Worm (Caenorhabditis elegans) whole organism, L3 larva: ENCODE results near the gene F10D7.5.

ENCODE experiments used
- R02D3.7 ChIP-seq: fragments of 150-350 bp; optimal IDR thresholded peaks from 2 replicates; lab custom pipeline; 2014; ENCODE audit warnings: missing biosample characterization, missing genetic modification characterization
- ZK546.5 ChIP-seq: sonication (generic microtip); optimal IDR thresholded peaks from 2 replicates; lab custom pipeline; 2017; ENCODE audit warnings: missing biosample characterization, missing genetic modification characterization
- aly-2 ChIP-seq: fragments of 150-350 bp; optimal IDR thresholded peaks from 2 replicates; lab custom pipeline; 2014; ENCODE audit warnings: missing biosample characterization, missing genetic modification characterization
- ceh-16 ChIP-seq: sonication (generic microtip); optimal IDR thresholded peaks from 2 replicates; lab custom pipeline; 2017; ENCODE audit warnings: missing biosample characterization, missing genetic modification characterization
- ceh-82 ChIP-seq: fragments of 150-350 bp; optimal IDR thresholded peaks from 2 replicates; lab custom pipeline; 2014; ENCODE audit warnings: missing biosample characterization, missing genetic modification characterization
- ceh-9 ChIP-seq: sonication (generic microtip); optimal IDR thresholded peaks from 2 replicates; lab custom pipeline; 2018; ENCODE audit warnings: missing biosample characterization, missing genetic modification characterization
- daf-12 ChIP-seq: fragments of 150-350 bp; optimal IDR thresholded peaks from 2 replicates; lab custom pipeline; 2014; ENCODE audit warnings: missing biosample characterization, missing genetic modification reagents, missing genetic modification characterization
- egl-27 ChIP-seq: sonication (generic microtip); optimal IDR thresholded peaks from 4 replicates; lab custom pipeline; 2017; ENCODE audit warnings: missing biosample characterization, missing genetic modification reagents, missing genetic modification characterization
- elt-2 ChIP-seq: sonication (generic microtip); optimal IDR thresholded peaks from 2 replicates; lab custom pipeline; 2016; ENCODE audit warnings: missing genetic modification reagents, mild to moderate bottlenecking, missing genetic modification characterization, missing compliant biosample characterization
- eor-1 ChIP-seq, 2 experiments: fragments of 150-350 bp; optimal IDR thresholded peaks; 2 replicates each; lab custom pipeline; 2014 to 2018; ENCODE audit warnings: missing biosample characterization in 2 of 2, missing genetic modification characterization in 2 of 2
- fkh-10 ChIP-seq: sonication (generic microtip); optimal IDR thresholded peaks from 2 replicates; lab custom pipeline; 2017; ENCODE audit warnings: missing biosample characterization, missing genetic modification reagents, missing genetic modification characterization
- fos-1 ChIP-seq: fragments of 150-350 bp; optimal IDR thresholded peaks from 2 replicates; lab custom pipeline; 2014; ENCODE audit warnings: missing biosample characterization, missing genetic modification characterization
- hmg-11 ChIP-seq: sonication (generic microtip); optimal IDR thresholded peaks from 2 replicates; lab custom pipeline; 2016; ENCODE audit warnings: missing genetic modification characterization, missing compliant biosample characterization
- lsy-12 ChIP-seq: sonication (generic microtip); optimal IDR thresholded peaks from 2 replicates; lab custom pipeline; 2016; ENCODE audit warnings: mild to moderate bottlenecking, missing genetic modification characterization, missing compliant biosample characterization
- mdl-1 ChIP-seq: fragments of 150-350 bp; optimal IDR thresholded peaks from 2 replicates; lab custom pipeline; 2014; ENCODE audit warnings: missing biosample characterization, missing genetic modification characterization
- mml-1 ChIP-seq: fragments of 150-350 bp; sonication (generic microtip); optimal IDR thresholded peaks from 3 replicates; lab custom pipeline; 2014; ENCODE audit warnings: missing biosample characterization, missing genetic modification characterization
- nfya-1 ChIP-seq: sonication (generic microtip); optimal IDR thresholded peaks from 2 replicates; lab custom pipeline; 2017; ENCODE audit warnings: missing genetic modification characterization, mild to moderate bottlenecking, missing compliant biosample characterization, antibody characterized with exemption, moderate library complexity; ENCODE audit not compliant: insufficient read depth
- nhr-11 ChIP-seq: fragments of 150-350 bp; optimal IDR thresholded peaks from 2 replicates; lab custom pipeline; 2014; ENCODE audit warnings: missing biosample characterization, missing genetic modification characterization
- nhr-12 ChIP-seq: fragments of 150-350 bp; optimal IDR thresholded peaks from 2 replicates; lab custom pipeline; 2014; ENCODE audit warnings: missing biosample characterization, missing genetic modification characterization
- nhr-23 ChIP-seq: fragments of 150-350 bp; optimal IDR thresholded peaks from 2 replicates; lab custom pipeline; 2014; ENCODE audit warnings: missing biosample characterization, missing genetic modification reagents, missing genetic modification characterization
- nhr-25 ChIP-seq: sonication (generic microtip); optimal IDR thresholded peaks from 2 replicates; lab custom pipeline; 2017; ENCODE audit warnings: missing biosample characterization, missing genetic modification characterization
- nhr-28 ChIP-seq: fragments of 150-350 bp; optimal IDR thresholded peaks from 2 replicates; lab custom pipeline; 2014; ENCODE audit warnings: missing biosample characterization, missing genetic modification characterization
- nhr-43 ChIP-seq: sonication (generic microtip); optimal IDR thresholded peaks from 2 replicates; lab custom pipeline; 2016; ENCODE audit warnings: mild to moderate bottlenecking, missing genetic modification characterization, missing compliant biosample characterization; ENCODE audit not compliant: poor library complexity, severe bottlenecking
- nhr-76 ChIP-seq: fragments of 150-350 bp; sonication (generic microtip); optimal IDR thresholded peaks from 5 replicates; lab custom pipeline; 2014; ENCODE audit warnings: missing biosample characterization, missing genetic modification characterization
- nhr-77 ChIP-seq: fragments of 150-350 bp; optimal IDR thresholded peaks from 2 replicates; lab custom pipeline; 2014; ENCODE audit warnings: missing biosample characterization, missing genetic modification characterization
- pha-4 ChIP-seq: fragments of 150-350 bp; optimal IDR thresholded peaks from 2 replicates; lab custom pipeline; 2014; ENCODE audit warnings: missing biosample characterization, missing genetic modification reagents, missing genetic modification characterization
- pqm-1 ChIP-seq: fragments of 150-350 bp; optimal IDR thresholded peaks from 2 replicates; lab custom pipeline; 2017; ENCODE audit warnings: missing biosample characterization, missing genetic modification characterization, inconsistent platforms
- skn-1 ChIP-seq: fragments of 150-350 bp; optimal IDR thresholded peaks from 2 replicates; lab custom pipeline; 2014; ENCODE audit warnings: missing biosample characterization, missing genetic modification characterization
- snpc-4 ChIP-seq: fragments of 150-350 bp; optimal IDR thresholded peaks from 2 replicates; lab custom pipeline; 2014; ENCODE audit warnings: missing biosample characterization, missing genetic modification characterization
- zag-1 ChIP-seq: fragments of 150-350 bp; optimal IDR thresholded peaks from 2 replicates; lab custom pipeline; 2014; ENCODE audit warnings: missing biosample characterization, missing genetic modification characterization
- ztf-4 ChIP-seq: fragments of 150-350 bp; optimal IDR thresholded peaks from 2 replicates; lab custom pipeline; 2014; ENCODE audit warnings: missing biosample characterization, missing genetic modification characterization

The F10D7.5 gene

ce11 chrX:17419813-17420584, 28.6 kb upstream of the F10D7.5 start (continued):
- TF ChIP-seq mdl-1 (tag; lab: Kevin White, UChicago) (no peak), mml-1 (tag; lab: Kevin White, UChicago) (no peak), nhr-11 (tag; lab: Kevin White, UChicago) (no peak), aly-2 (no peak), egl-27 (tag; lab: Kevin White, UChicago) (no peak), ceh-82 (tag; lab: Kevin White, UChicago) (no peak)

- TF ChIP-seq nfya-1 (tag; lab: Kevin White, UChicago) (no peak), nhr-25 (tag; lab: Kevin White, UChicago) (peak; percentile 2)
Observed at ce11 chrX:17417505-17418004, 26.1 kb upstream of the F10D7.5 start.

DNA sequence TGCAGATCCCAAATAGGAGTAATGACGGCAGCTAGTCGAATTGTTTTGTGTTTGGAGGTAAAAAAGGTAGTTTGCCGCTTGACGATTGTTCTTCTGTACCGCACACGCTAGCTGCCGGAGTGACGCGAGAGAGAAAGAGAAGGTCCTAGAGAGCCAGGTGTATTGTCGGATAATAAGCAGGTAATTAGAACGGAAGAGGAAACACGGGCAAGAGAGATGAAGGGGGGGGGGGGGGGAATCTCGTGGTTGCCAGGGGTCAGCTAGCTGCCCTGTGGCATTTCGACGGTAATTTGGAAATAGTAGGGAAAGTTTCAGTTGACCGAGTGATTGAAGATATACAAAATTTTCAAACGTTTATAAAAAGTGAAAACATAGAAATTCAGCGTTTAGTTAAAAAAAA, 22.5 kb upstream of the F10D7.5 start, which contains the start of gene crb-1:
Gene crb-1 (minus strand): TSS at position 147 of the 400 bp plus-strand sequence.
- TF ChIP-seq nhr-76 (no peak), nfya-1 (tag; lab: Kevin White, UChicago) (no peak), mml-1 (tag; lab: Kevin White, UChicago) (no peak), R02D3.7 (tag; lab: Kevin White, UChicago) (no peak), pqm-1 (tag; lab: Kevin White, UChicago) (no peak), pha-4 (no peak), hmg-11 (tag; lab: Kevin White, UChicago) (no peak), ceh-9 (tag; lab: Kevin White, UChicago) (no peak), elt-2 (no peak), ZK546.5 (tag; lab: Kevin White, UChicago) (no peak), ceh-16 (tag; lab: Kevin White, UChicago) (no peak), nhr-28 (tag; lab: Kevin White, UChicago) (no peak), fos-1 (tag; lab: Kevin White, UChicago) (no peak), snpc-4 (tag; lab: Kevin White, UChicago) (no peak)
- TF ChIP-seq, all 47 proteins: peak for 0

DNA sequence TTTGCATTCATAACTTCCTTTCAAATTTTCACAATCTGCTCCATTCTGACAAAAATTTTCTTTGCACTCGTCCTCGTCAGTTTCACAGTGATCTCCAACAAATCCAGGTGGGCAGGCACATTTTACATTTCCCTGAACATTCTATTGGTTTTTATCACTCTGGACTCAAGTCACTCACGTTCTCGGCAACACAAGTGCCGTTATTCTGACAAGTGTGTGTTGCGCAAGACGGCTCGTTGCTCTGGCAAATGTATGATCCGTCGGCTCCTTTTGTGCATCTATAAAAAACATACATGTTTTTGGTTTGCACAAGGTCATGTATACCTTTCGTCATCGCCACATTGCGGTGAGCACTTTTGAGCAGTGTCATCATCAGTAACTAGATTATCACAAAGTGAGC, 21.2 kb upstream of the F10D7.5 start:
- no peak for TF ChIP-seq ceh-82 (tag; lab: Kevin White, UChicago)
- TF ChIP-seq nhr-11 (tag; lab: Kevin White, UChicago) = no peak
- no peak for TF ChIP-seq pha-4
- no peak for TF ChIP-seq eor-1 (tag; optimal IDR thresholded peaks at IDR 0.05; lab: Kevin White, UChicago)
- TF ChIP-seq nhr-43 (tag; lab: Kevin White, UChicago) = no peak
- no peak for TF ChIP-seq nhr-77 (tag; lab: Kevin White, UChicago)
- TF ChIP-seq mdl-1 (tag; lab: Kevin White, UChicago) = no peak

DNA sequence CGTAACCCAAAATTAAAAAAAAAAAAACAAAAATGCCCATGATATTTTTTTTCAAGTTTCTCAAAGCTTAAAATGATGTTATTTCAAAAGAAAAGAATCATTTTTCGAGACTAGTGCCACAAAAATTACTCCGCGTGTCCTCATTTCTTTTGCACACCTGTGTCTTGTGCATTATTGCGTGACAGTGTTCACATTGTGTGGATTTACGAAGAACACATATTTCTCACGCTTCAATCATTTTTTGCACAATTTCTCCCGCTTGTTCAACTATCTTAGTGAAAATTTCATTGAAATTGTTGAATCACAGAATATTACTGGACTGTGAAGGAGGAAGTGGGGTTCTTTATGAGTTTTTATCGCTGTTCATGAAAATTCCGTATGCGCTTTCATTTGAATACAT, 17.4 kb upstream of the F10D7.5 start:
- TF ChIP-seq ZK546.5 (tag; lab: Kevin White, UChicago) (no peak), zag-1 (no peak), pha-4 (peak; percentile 57), nhr-12 (tag; lab: Kevin White, UChicago) (no peak), ztf-4 (tag; lab: Kevin White, UChicago) (no peak), R02D3.7 (tag; lab: Kevin White, UChicago) (peak; percentile 83), pqm-1 (tag; lab: Kevin White, UChicago) (no peak), daf-12 (tag; lab: Kevin White, UChicago) (no peak), nhr-23 (tag; lab: Kevin White, UChicago) (no peak), elt-2 (no peak), mdl-1 (tag; lab: Kevin White, UChicago) (no peak)

ce11 chrX:17403058-17403457, 11.6 kb upstream of the F10D7.5 start:
- no peak for TF ChIP-seq pha-4
- TF ChIP-seq lsy-12 (tag; lab: Kevin White, UChicago) = no peak
- TF ChIP-seq fkh-10 (GFP tag; lab: Kevin White, UChicago) = no peak
- no peak for TF ChIP-seq nhr-12 (tag; lab: Kevin White, UChicago)
- TF ChIP-seq nhr-11 (tag; lab: Kevin White, UChicago) = no peak
- TF ChIP-seq skn-1 (tag; lab: Kevin White, UChicago) = no peak
- TF ChIP-seq pqm-1 (tag; lab: Kevin White, UChicago) = no peak
- TF ChIP-seq nhr-43 (tag; lab: Kevin White, UChicago) = no peak
